Worm (Caenorhabditis elegans): Measurements from ENCODE around the gene T11G6.2.

- TF ChIP-seq unc-62 (GFP tag; optimal IDR thresholded peaks at IDR 0.05): no peak
- TF ChIP-seq elt-3 (tag; optimal IDR thresholded peaks at IDR 0.05): no peak
- TF ChIP-seq nhr-11 (tag; optimal IDR thresholded peaks at IDR 0.05): no peak
Observed at ce11 chrIV:10864031-10864430, 5.7 kb upstream of the T11G6.2 start, which contains the start of gene nish-1.
